Fruit fly (Drosophila melanogaster): ENCODE measurements around the gene dls.
A peak's percentile ranks its signal among the peaks of the same experiment; 100 is the strongest.

dls gene

DNA sequence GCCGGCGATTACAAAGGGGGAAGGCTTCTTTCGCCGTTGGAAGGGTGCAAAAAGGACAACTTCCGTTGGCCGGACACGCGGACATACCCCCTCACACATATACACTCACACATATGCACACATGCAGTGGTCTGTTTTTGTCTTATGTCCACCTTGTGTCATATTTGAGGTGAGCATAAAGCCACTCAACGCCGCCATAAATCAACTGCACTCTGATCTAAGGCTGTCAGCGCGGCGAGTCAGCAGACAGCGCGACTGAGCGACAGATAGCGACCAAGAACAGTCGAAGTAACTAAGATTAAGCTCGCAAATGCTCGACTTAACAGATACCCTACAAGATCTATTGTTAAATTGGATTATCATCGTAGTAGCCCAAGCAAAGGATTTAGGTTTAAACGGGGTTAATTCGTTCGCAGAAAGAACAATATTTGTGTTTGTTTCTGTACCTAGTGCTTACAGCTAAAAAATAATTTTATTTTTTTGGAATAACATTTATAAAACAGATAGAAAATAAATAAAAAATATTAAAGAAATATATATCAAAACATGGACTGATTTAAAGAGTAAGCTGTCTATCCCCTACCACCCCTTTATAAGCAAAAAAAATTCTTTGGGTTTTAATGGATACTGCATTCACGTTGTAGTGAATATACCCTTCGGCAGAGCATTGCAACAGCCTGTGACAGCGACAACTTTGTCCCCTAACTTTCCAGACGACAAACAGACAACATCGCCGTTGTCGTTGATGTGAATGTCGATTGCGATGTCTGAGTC, 7.9 kb downstream of the dls start (continued):
- TF ChIP-seq Smox (GFP tag; optimal IDR thresholded peaks at IDR 0.05) (no peak), CG6792 (GFP tag; optimal IDR thresholded peaks at IDR 0.05) (peak; percentile 24), Hr4 (GFP tag; optimal IDR thresholded peaks at IDR 0.05) (no peak), CG3919 (GFP tag; optimal IDR thresholded peaks at IDR 0.05) (peak; percentile 58), esn (GFP tag; optimal IDR thresholded peaks at IDR 0.05) (peak; percentile 34), CG3032 (tag; optimal IDR thresholded peaks at IDR 0.05) (peak; percentile 57), cyc (GFP tag; optimal IDR thresholded peaks at IDR 0.05) (peak; percentile 2), CG11294 (GFP tag; IDR thresholded peaks at IDR 0.05) (no peak), fd85E (GFP tag; optimal IDR thresholded peaks at IDR 0.05) (no peak)

DNA sequence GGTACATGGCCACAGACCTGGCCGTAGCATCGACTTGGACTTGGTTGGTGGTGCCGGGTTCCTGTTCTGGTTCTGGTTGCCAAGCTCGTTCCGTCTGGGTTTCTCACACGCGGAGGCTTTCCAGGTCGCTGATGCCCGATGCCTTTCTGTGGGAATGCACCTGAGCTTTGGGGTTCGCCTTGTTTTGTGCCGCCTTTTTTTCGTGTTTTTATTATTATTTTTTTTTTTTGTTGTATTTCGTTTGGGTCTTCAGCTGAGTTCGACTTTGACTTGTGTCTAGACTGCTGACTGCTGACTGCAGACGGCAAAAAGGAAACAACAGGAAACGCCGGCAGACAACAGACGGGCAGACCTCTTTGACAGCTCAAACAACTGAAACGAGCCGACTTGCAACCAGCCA, 8.5 kb downstream of the dls start:
- TF ChIP-seq Eip75B (GFP tag; optimal IDR thresholded peaks at IDR 0.05) (peak; percentile 20), ss (GFP tag; optimal IDR thresholded peaks at IDR 0.05) (peak; percentile 36 to 75), CG32006 (GFP tag; optimal IDR thresholded peaks at IDR 0.05) (no peak), Sox102F (GFP tag; optimal IDR thresholded peaks at IDR 0.05) (no peak), net (GFP tag; optimal IDR thresholded peaks at IDR 0.05) (no peak), Lpt (GFP tag; optimal IDR thresholded peaks at IDR 0.05) (no peak), eg (GFP tag; IDR thresholded peaks at IDR 0.05) (0 out of 3 replicates have a peak, but pooled peaks have one; percentile 8), Smox (GFP tag; optimal IDR thresholded peaks at IDR 0.05) (no peak), spab (GFP tag; optimal IDR thresholded peaks at IDR 0.05) (no peak), acj6 (GFP tag; optimal IDR thresholded peaks at IDR 0.05) (no peak), Sox14 (GFP tag; optimal IDR thresholded peaks at IDR 0.05) (no peak), svp (GFP tag) (no peak), cyc (GFP tag; optimal IDR thresholded peaks at IDR 0.05) (no peak), CG8119 (GFP tag; IDR thresholded peaks at IDR 0.05) (no peak), CG6163 (GFP tag; IDR thresholded peaks at IDR 0.05) (0 out of 3 replicates have a peak, but pooled peaks have one; percentile 20), CG6808 (GFP tag; optimal IDR thresholded peaks at IDR 0.05) (peak; percentile 14), OdsH (GFP tag; optimal IDR thresholded peaks at IDR 0.05) (no peak), CG11902 (GFP tag; optimal IDR thresholded peaks at IDR 0.05) (no peak), Ets21C (GFP tag; optimal IDR thresholded peaks at IDR 0.05) (no peak), fd59A (GFP tag; optimal IDR thresholded peaks at IDR 0.05) (no peak), CG8319 (GFP tag; optimal IDR thresholded peaks at IDR 0.05) (no peak), fkh (GFP tag; optimal IDR thresholded peaks at IDR 0.05) (no peak), CG1621 (tag; optimal IDR thresholded peaks at IDR 0.05) (no peak), CG9139 (GFP tag; optimal IDR thresholded peaks at IDR 0.05) (peak; percentile 34), CG31627 (GFP tag; optimal IDR thresholded peaks at IDR 0.05) (no peak), CG6276 (GFP tag; optimal IDR thresholded peaks at IDR 0.05) (no peak), dsx (GFP tag; optimal IDR thresholded peaks at IDR 0.05; ENCODE audit: poor library complexity, severe bottlenecking) (no peak), Hr38 (GFP tag; optimal IDR thresholded peaks at IDR 0.05) (no peak), CG4318 (GFP tag; optimal IDR thresholded peaks at IDR 0.05) (no peak), CG6854 (GFP tag; optimal IDR thresholded peaks at IDR 0.05) (no peak)

DNA sequence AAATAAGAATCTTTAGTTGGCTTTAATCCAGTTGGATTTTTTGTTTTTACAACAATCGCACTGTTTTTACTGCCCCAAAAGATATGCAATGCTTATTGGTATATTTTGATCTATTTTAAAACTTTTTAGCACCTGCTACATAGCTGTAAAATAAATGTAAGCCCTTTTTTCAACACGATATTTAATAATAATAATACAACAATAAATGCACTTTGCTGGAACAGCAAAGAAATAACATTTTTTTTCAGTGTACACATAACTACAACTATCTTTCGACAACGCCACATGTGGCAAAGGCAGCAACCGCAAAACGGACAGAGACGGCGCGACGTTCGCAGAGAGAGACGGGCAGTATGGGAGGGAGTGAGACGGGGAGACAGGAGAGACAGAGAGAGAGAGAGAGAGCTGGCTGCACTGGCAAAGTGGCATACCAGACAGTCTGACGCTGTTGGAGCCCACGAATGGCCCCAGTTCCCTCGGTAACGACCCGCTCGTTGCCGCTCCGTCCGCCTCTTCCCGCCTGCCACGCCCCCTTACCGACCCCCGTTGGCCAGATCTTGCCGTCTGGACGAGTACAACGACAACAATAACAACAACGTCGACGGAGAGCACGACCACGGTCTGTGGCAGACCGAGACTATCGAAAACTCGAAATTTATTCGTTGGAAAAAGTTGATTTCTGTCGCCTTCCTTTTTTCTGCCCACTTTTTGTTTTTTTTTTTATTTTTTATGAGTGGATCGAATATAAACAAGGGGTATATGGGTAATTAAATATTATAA, 10.2 kb downstream of the dls start:
- TF ChIP-seq Met (GFP tag; optimal IDR thresholded peaks at IDR 0.05): peak; percentile 78
- TF ChIP-seq lz (GFP tag; optimal IDR thresholded peaks at IDR 0.05): peak; percentile 71
- peak; percentile 87 for TF ChIP-seq OdsH (GFP tag; optimal IDR thresholded peaks at IDR 0.05)
- peak; percentile 70 for TF ChIP-seq svp (GFP tag)
- TF ChIP-seq ss (GFP tag; optimal IDR thresholded peaks at IDR 0.05): peak; percentile 53 to 55
- TF ChIP-seq Hr39 (GFP tag; optimal IDR thresholded peaks at IDR 0.05): peak; percentile 55
- peak; percentile 78 for TF ChIP-seq Ets96B (tag; optimal IDR thresholded peaks at IDR 0.05)
- TF ChIP-seq CG8119 (GFP tag; IDR thresholded peaks at IDR 0.05): peak; percentile 73
- TF ChIP-seq dsx (GFP tag; optimal IDR thresholded peaks at IDR 0.05; ENCODE audit: poor library complexity, severe bottlenecking): peak; percentile 89
- TF ChIP-seq CG4318 (GFP tag; optimal IDR thresholded peaks at IDR 0.05): peak; percentile 90
- TF ChIP-seq Blimp-1 (GFP tag; optimal IDR thresholded peaks at IDR 0.05): no peak
- no peak for TF ChIP-seq Eip93F (GFP tag; optimal IDR thresholded peaks at IDR 0.05)
- peak; percentile 58 for TF ChIP-seq Sox15 (GFP tag; optimal IDR thresholded peaks at IDR 0.05)
- TF ChIP-seq dac (GFP tag; optimal IDR thresholded peaks at IDR 0.05): peak; percentile 83
- TF ChIP-seq CG6808 (GFP tag; optimal IDR thresholded peaks at IDR 0.05): peak; percentile 64
- peak; percentile 84 for TF ChIP-seq Eip78C (GFP tag)
- TF ChIP-seq CG10631 (GFP tag; optimal IDR thresholded peaks at IDR 0.05): peak; percentile 84
